Fruit fly (Drosophila melanogaster) whole organism, embryonic: ENCODE data around the gene Syx1A.

ENCODE experiments used
- Adf1 ChIP-seq: fragments of 200-800 bp; sonication (Bioruptor generic); IDR thresholded peaks from 2 replicates; pipeline ENCODE4 v1.3.6; 2022; ENCODE audit warnings: missing biosample characterization, missing genetic modification characterization
- Atf-2 ChIP-seq: fragments of 200-800 bp; sonication (Bioruptor generic); optimal IDR thresholded peaks from 2 replicates; lab custom pipeline; 2016; ENCODE audit warnings: missing biosample characterization, missing genetic modification characterization
- Blimp-1 ChIP-seq: fragments of 200-800 bp; sonication (Bioruptor generic); optimal IDR thresholded peaks from 3 replicates; lab custom pipeline; 2018; ENCODE audit warnings: missing biosample characterization, missing genetic modification characterization, mild to moderate bottlenecking, moderate library complexity, missing genetic modification reagents
- CG11398 ChIP-seq: fragments of 200-800 bp; sonication (Bioruptor generic); optimal IDR thresholded peaks from 2 replicates; lab custom pipeline; 2016; ENCODE audit warnings: missing biosample characterization, missing genetic modification characterization
- CG11504 ChIP-seq: fragments of 200-800 bp; sonication (Bioruptor generic); optimal IDR thresholded peaks from 3 replicates; lab custom pipeline; 2019; ENCODE audit warnings: missing biosample characterization, mild to moderate bottlenecking, missing genetic modification characterization, moderate library complexity
- CG13775 ChIP-seq: fragments of 200-800 bp; sonication (Bioruptor generic); optimal IDR thresholded peaks from 3 replicates; lab custom pipeline; 2017; ENCODE audit warnings: missing biosample characterization, mild to moderate bottlenecking, missing genetic modification characterization
- CG15269 ChIP-seq: fragments of 200-800 bp; sonication (Bioruptor generic); optimal IDR thresholded peaks from 2 replicates; lab custom pipeline; 2018; ENCODE audit warnings: missing biosample characterization, mild to moderate bottlenecking, missing genetic modification characterization, moderate library complexity
- CG17359 ChIP-seq: fragments of 200-800 bp; sonication (Bioruptor generic); optimal IDR thresholded peaks from 3 replicates; lab custom pipeline; 2018; ENCODE audit warnings: missing biosample characterization, mild to moderate bottlenecking, missing genetic modification characterization, moderate library complexity
- CG17385 ChIP-seq: fragments of 200-800 bp; sonication (Bioruptor generic); optimal IDR thresholded peaks from 3 replicates; lab custom pipeline; 2018; ENCODE audit warnings: missing biosample characterization, mild to moderate bottlenecking, missing genetic modification characterization
- CG17802 ChIP-seq: fragments of 200-800 bp; sonication (Bioruptor generic); optimal IDR thresholded peaks from 2 replicates; lab custom pipeline; 2018; ENCODE audit warnings: missing biosample characterization, mild to moderate bottlenecking, missing genetic modification characterization, moderate library complexity
- CG2712 ChIP-seq: fragments of 200-800 bp; optimal IDR thresholded peaks from 3 replicates; lab custom pipeline; 2019; ENCODE audit warnings: missing biosample characterization, mild to moderate bottlenecking, missing genetic modification characterization, moderate library complexity
- CG30403 ChIP-seq: fragments of 200-800 bp; sonication (Bioruptor generic); optimal IDR thresholded peaks from 3 replicates; lab custom pipeline; 2016; ENCODE audit warnings: missing biosample characterization, missing genetic modification characterization
- CG3065 ChIP-seq: fragments of 200-800 bp; sonication (Bioruptor generic); optimal IDR thresholded peaks from 2 replicates; lab custom pipeline; 2016; ENCODE audit warnings: missing biosample characterization, missing genetic modification characterization
- CG3726 ChIP-seq: fragments of 200-800 bp; sonication (Bioruptor generic); IDR thresholded peaks from 3 replicates; pipeline ENCODE4, ENCODE4 v1.3.6; 2022; ENCODE audit warnings: missing biosample characterization, missing genetic modification characterization
- CG4707 ChIP-seq: fragments of 200-800 bp; sonication (Bioruptor generic); optimal IDR thresholded peaks from 2 replicates; lab custom pipeline; 2018; ENCODE audit warnings: missing biosample characterization, mild to moderate bottlenecking, missing genetic modification characterization, moderate library complexity
- CG6272 ChIP-seq: fragments of 200-800 bp; sonication (Bioruptor generic); IDR thresholded peaks from 2 replicates; pipeline ENCODE4 v1.3.6; 2022; ENCODE audit warnings: missing biosample characterization, missing genetic modification characterization
- CG6791 ChIP-seq: fragments of 200-800 bp; sonication (Bioruptor generic); IDR thresholded peaks from 3 replicates; pipeline ENCODE4 v1.3.6; 2022; ENCODE audit warnings: missing biosample characterization, missing genetic modification characterization; ENCODE audit not compliant: partially characterized antibody
- CG7786 ChIP-seq: fragments of 200-800 bp; sonication (Bioruptor generic); optimal IDR thresholded peaks from 2 replicates; lab custom pipeline; 2016; ENCODE audit warnings: missing biosample characterization, missing genetic modification characterization
- CG8765 ChIP-seq: fragments of 200-800 bp; sonication (Bioruptor generic); IDR thresholded peaks from 2 replicates; pipeline ENCODE4 v1.3.6; 2022; ENCODE audit warnings: missing biosample characterization, missing genetic modification characterization
- CG9727 ChIP-seq: fragments of 200-800 bp; sonication (Bioruptor generic); optimal IDR thresholded peaks from 3 replicates; lab custom pipeline; 2017; ENCODE audit warnings: missing biosample characterization, mild to moderate bottlenecking, missing genetic modification characterization
- CHES-1-like ChIP-seq: fragments of 200-800 bp; sonication (Bioruptor generic); optimal IDR thresholded peaks from 2 replicates; lab custom pipeline; 2016; ENCODE audit warnings: missing biosample characterization, missing genetic modification characterization
- Dbx ChIP-seq: fragments of 200-800 bp; sonication (Bioruptor generic); IDR thresholded peaks from 3 replicates; pipeline ENCODE4 v1.3.6; 2022; ENCODE audit warnings: missing biosample characterization, missing genetic modification characterization
- Dek ChIP-seq: fragments of 200-800 bp; sonication (Bioruptor generic); optimal IDR thresholded peaks from 3 replicates; lab custom pipeline; 2019; ENCODE audit warnings: missing biosample characterization, mild to moderate bottlenecking, missing genetic modification characterization, moderate library complexity
- Dfd ChIP-seq, 2 experiments: fragments of >200 bp; optimal IDR thresholded peaks; 2 replicates each; lab custom pipeline; 2017; ENCODE audit warnings: missing biosample characterization in 2 of 2, missing genetic modification characterization in 2 of 2
- Dip2 ChIP-seq: fragments of 200-800 bp; sonication (Bioruptor generic); IDR thresholded peaks from 2 replicates; pipeline ENCODE4 v1.3.6; 2022; ENCODE audit warnings: missing biosample characterization, missing genetic modification characterization
- Dp ChIP-seq: fragments of 200-800 bp; sonication (Bioruptor generic); optimal IDR thresholded peaks from 2 replicates; lab custom pipeline; 2018; ENCODE audit warnings: missing biosample characterization, mild to moderate bottlenecking, missing genetic modification characterization, moderate library complexity
- E2f2 ChIP-seq: fragments of 200-800 bp; sonication (Bioruptor generic); IDR thresholded peaks from 2 replicates; pipeline ENCODE4 v1.3.6; 2022; ENCODE audit warnings: missing biosample characterization, missing genetic modification characterization
- H2.0 ChIP-seq: fragments of 200-800 bp; sonication (Bioruptor generic); IDR thresholded peaks from 2 replicates; pipeline ENCODE4 v1.3.6; 2022; ENCODE audit warnings: missing biosample characterization, missing genetic modification characterization
- Hand ChIP-seq: fragments of 200-800 bp; sonication (Bioruptor generic); optimal IDR thresholded peaks from 2 replicates; lab custom pipeline; 2017; ENCODE audit warnings: mild to moderate bottlenecking, missing biosample characterization, missing genetic modification reagents, missing genetic modification characterization
- Nf-YA ChIP-seq: fragments of 200-800 bp; sonication (Bioruptor generic); IDR thresholded peaks from 2 replicates; pipeline ENCODE4 v1.3.6; 2022; ENCODE audit warnings: missing biosample characterization, missing genetic modification characterization
- Oaz ChIP-seq: fragments of 200-800 bp; sonication (Bioruptor generic); IDR thresholded peaks from 2 replicates; pipeline ENCODE4 v1.3.6; 2022; ENCODE audit warnings: missing biosample characterization, missing genetic modification characterization
- Rx ChIP-seq: fragments of 200-800 bp; sonication (Bioruptor generic); IDR thresholded peaks from 2 replicates; pipeline ENCODE4 v1.3.6; 2022; ENCODE audit warnings: missing biosample characterization, missing genetic modification characterization
- Xbp1 ChIP-seq: fragments of 200-800 bp; sonication (Bioruptor generic); optimal IDR thresholded peaks from 3 replicates; lab custom pipeline; 2016; ENCODE audit warnings: missing biosample characterization, mild to moderate bottlenecking, missing genetic modification characterization
- chif ChIP-seq, 2 experiments: fragments of 200-800 bp; sonication (Bioruptor generic); optimal IDR thresholded peaks; 3 replicates each; lab custom pipeline; 2016; ENCODE audit warnings: missing biosample characterization in 2 of 2, missing genetic modification characterization in 2 of 2
- da ChIP-seq: fragments of 200-800 bp; sonication (Bioruptor generic); optimal IDR thresholded peaks from 2 replicates; lab custom pipeline; 2016; ENCODE audit warnings: missing biosample characterization, missing genetic modification characterization
- fd102C ChIP-seq: fragments of 200-800 bp; sonication (Bioruptor generic); optimal IDR thresholded peaks from 2 replicates; lab custom pipeline; 2018; ENCODE audit warnings: missing biosample characterization, mild to moderate bottlenecking, missing genetic modification characterization, moderate library complexity
- gem ChIP-seq: fragments of 200-800 bp; sonication (Bioruptor generic); optimal IDR thresholded peaks from 2 replicates; lab custom pipeline; 2019; ENCODE audit warnings: missing biosample characterization, mild to moderate bottlenecking, missing genetic modification characterization, moderate library complexity
- kay ChIP-seq: fragments of 200-800 bp; sonication (Bioruptor generic); optimal IDR thresholded peaks from 2 replicates; lab custom pipeline; 2016; ENCODE audit warnings: missing biosample characterization, missing genetic modification characterization
- mirr ChIP-seq: fragments of 200-800 bp; sonication (Bioruptor generic); optimal IDR thresholded peaks from 3 replicates; lab custom pipeline; 2018; ENCODE audit warnings: missing biosample characterization, mild to moderate bottlenecking, missing genetic modification characterization
- nerfin-2 ChIP-seq: fragments of 200-800 bp; sonication (Bioruptor generic); IDR thresholded peaks from 2 replicates; pipeline ENCODE4 v1.3.6; 2022; ENCODE audit warnings: missing biosample characterization, missing genetic modification characterization; ENCODE audit not compliant: partially characterized antibody
- nom ChIP-seq: fragments of 200-800 bp; sonication (Bioruptor generic); optimal IDR thresholded peaks from 2 replicates; lab custom pipeline; 2017; ENCODE audit warnings: missing biosample characterization, missing genetic modification characterization, mild to moderate bottlenecking, moderate library complexity, missing genetic modification reagents
- pita ChIP-seq: fragments of 200-800 bp; sonication (Bioruptor generic); optimal IDR thresholded peaks from 2 replicates; lab custom pipeline; 2017; ENCODE audit warnings: missing biosample characterization, mild to moderate bottlenecking, missing genetic modification characterization
- pros ChIP-seq: fragments of 200-800 bp; sonication (Bioruptor generic); optimal IDR thresholded peaks from 3 replicates; lab custom pipeline; 2019; ENCODE audit warnings: missing biosample characterization, mild to moderate bottlenecking, missing genetic modification characterization, moderate library complexity
- sqz ChIP-seq: fragments of 200-800 bp; sonication (Bioruptor generic); optimal IDR thresholded peaks from 3 replicates; lab custom pipeline; 2018; ENCODE audit warnings: missing biosample characterization, mild to moderate bottlenecking, missing genetic modification characterization
- stwl ChIP-seq: fragments of 200-800 bp; sonication (Bioruptor generic); optimal IDR thresholded peaks from 3 replicates; lab custom pipeline; 2018; ENCODE audit warnings: missing biosample characterization, mild to moderate bottlenecking, missing genetic modification characterization, moderate library complexity
- tio ChIP-seq: fragments of 200-800 bp; sonication (Bioruptor generic); optimal IDR thresholded peaks from 2 replicates; lab custom pipeline; 2017; ENCODE audit warnings: missing biosample characterization, missing genetic modification characterization, inconsistent platforms
- toy ChIP-seq: fragments of 200-800 bp; sonication (Bioruptor generic); IDR thresholded peaks from 2 replicates; pipeline ENCODE4 v1.3.6; 2022; ENCODE audit warnings: missing biosample characterization, missing genetic modification characterization
- zen2 ChIP-seq: fragments of 200-800 bp; sonication (Bioruptor generic); IDR thresholded peaks from 3 replicates; pipeline ENCODE4 v1.3.6; 2022; ENCODE audit warnings: missing biosample characterization, missing genetic modification characterization; ENCODE audit not compliant: partially characterized antibody
- zfh2 ChIP-seq: fragments of 200-800 bp; sonication (Bioruptor generic); optimal IDR thresholded peaks from 2 replicates; lab custom pipeline; 2016; ENCODE audit warnings: missing biosample characterization, missing genetic modification characterization

Syx1A gene

DNA sequence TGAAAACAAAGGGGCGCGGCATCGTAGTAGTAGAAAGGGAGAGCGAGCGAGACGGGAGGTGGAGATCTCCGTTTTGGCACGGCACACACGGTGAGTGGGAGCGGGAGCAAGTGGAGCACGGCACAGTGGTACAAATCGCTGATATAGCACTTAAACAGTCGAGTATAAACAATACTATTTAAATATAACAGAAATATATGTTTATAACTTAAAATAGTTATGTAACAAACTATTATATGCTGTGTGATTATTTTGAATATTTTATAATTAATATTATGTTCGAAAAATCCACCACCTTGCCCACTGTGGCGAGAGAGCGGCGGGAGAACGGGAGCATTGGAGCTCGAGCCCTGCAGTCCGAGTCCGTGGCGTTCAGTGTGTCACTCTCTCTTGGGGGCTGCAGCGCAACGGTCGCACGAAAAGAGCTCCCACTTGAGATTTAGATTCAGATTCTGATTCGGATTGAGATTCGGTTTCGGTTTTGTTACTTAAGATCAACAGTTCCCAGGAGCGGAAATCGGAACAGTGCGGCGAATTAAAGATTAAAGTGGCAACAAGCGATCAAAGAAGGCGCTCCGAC, 35.5 kb upstream of the Syx1A start, which contains the start of gene Kal1 (continued):
- TF ChIP-seq fd102C = peak; percentile 30
- peak; percentile 39 for TF ChIP-seq Adf1 (GFP tag; lab: Robert Waterston, UW)
- peak; percentile 97 for TF ChIP-seq CG2712 (tag; lab: Kevin White, UChicago)
- peak; percentile 88 for TF ChIP-seq CG9727 (GFP tag; lab: Kevin White, UChicago)
- TF ChIP-seq toy (GFP tag; lab: Robert Waterston, UW) = peak; percentile 72
- peak; percentile 96 for TF ChIP-seq CG17359 (tag; lab: Kevin White, UChicago)
- TF ChIP-seq da = no peak
- peak; percentile 87 for TF ChIP-seq sqz
- TF ChIP-seq Rx = peak; percentile 85
- TF ChIP-seq CG4707 (GFP tag; lab: Kevin White, UChicago) = peak; percentile 96
- peak; percentile 65 for TF ChIP-seq CG17802 (tag; lab: Kevin White, UChicago)
- TF ChIP-seq Dp (GFP tag; lab: Kevin White, UChicago) = no peak
- peak; percentile 61 for TF ChIP-seq Dek (tag; lab: Kevin White, UChicago)
- TF ChIP-seq zfh2 (GFP tag; lab: Kevin White, UChicago) = no peak
- peak; percentile 97 for TF ChIP-seq nom
- TF ChIP-seq zen2 (GFP tag; lab: Robert Waterston, UW) = no peak
- peak; percentile 95 for TF ChIP-seq CG11504 (tag; lab: Kevin White, UChicago)
- TF ChIP-seq E2f2 (GFP tag; lab: Robert Waterston, UW) = peak; percentile 78
- peak; percentile 90 for TF ChIP-seq CG17385 (GFP tag; lab: Kevin White, UChicago)
- peak; percentile 6 to 9 for TF ChIP-seq chif (GFP tag; optimal IDR thresholded peaks at IDR 0.05; lab: Kevin White, UChicago)
- peak; percentile 84 for TF ChIP-seq Oaz (GFP tag; lab: Robert Waterston, UW)
- TF ChIP-seq H2.0 (GFP tag; lab: Robert Waterston, UW) = peak; percentile 90
- peak; percentile 88 for TF ChIP-seq CG30403 (GFP tag; lab: Kevin White, UChicago)
- peak; percentile 80 for TF ChIP-seq tio (GFP tag; lab: Kevin White, UChicago)
- TF ChIP-seq Hand (GFP tag; lab: Kevin White, UChicago) = peak; percentile 73
- peak; percentile 62 for TF ChIP-seq kay (GFP tag; lab: Kevin White, UChicago)
- TF ChIP-seq gem (tag; lab: Kevin White, UChicago) = peak; percentile 96
- TF ChIP-seq CG15269 = peak; percentile 93
- peak; percentile 96 for TF ChIP-seq Blimp-1 (GFP tag; lab: Kevin White, UChicago)
- TF ChIP-seq CG8765 (GFP tag; lab: Robert Waterston, UW) = 0 out of 2 replicates have a peak, but pooled peaks have one; percentile 34
- peak; percentile 86 for TF ChIP-seq Xbp1 (GFP tag; lab: Kevin White, UChicago)
- no peak for TF ChIP-seq pros (GFP tag; lab: Kevin White, UChicago)
- peak; percentile 85 for TF ChIP-seq CG13775 (GFP tag; lab: Kevin White, UChicago)
- TF ChIP-seq CG11398 (GFP tag; lab: Kevin White, UChicago) = no peak
- peak; percentile 71 for TF ChIP-seq CG3065 (GFP tag; lab: Kevin White, UChicago)
- TF ChIP-seq Dfd (GFP tag; optimal IDR thresholded peaks at IDR 0.05; lab: Kevin White, UChicago) = no peak
- peak; percentile 81 for TF ChIP-seq CG3726 (GFP tag; lab: Robert Waterston, UW)
- no peak for TF ChIP-seq mirr (GFP tag; lab: Kevin White, UChicago)
- peak; percentile 54; the same call in 1 of the 2 replicates for TF ChIP-seq Dip2
- TF ChIP-seq Dbx (GFP tag; lab: Robert Waterston, UW) = peak; percentile 71
- peak; percentile 32 for TF ChIP-seq stwl
- no peak for TF ChIP-seq nerfin-2 (GFP tag; lab: Robert Waterston, UW)
- TF ChIP-seq CG7786 (GFP tag; lab: Kevin White, UChicago) = no peak
- TF ChIP-seq Nf-YA (GFP tag; lab: Robert Waterston, UW) = peak; percentile 84
- TF ChIP-seq CG6272 (GFP tag; lab: Robert Waterston, UW) = peak; percentile 89
- TF ChIP-seq CG6791 (GFP tag; lab: Robert Waterston, UW) = no peak
- TF ChIP-seq pita (GFP tag; lab: Kevin White, UChicago) = no peak
- TF ChIP-seq Atf-2 (GFP tag; lab: Kevin White, UChicago) = peak; percentile 20
- TF ChIP-seq CHES-1-like (GFP tag; lab: Kevin White, UChicago) = no peak
